Fruit fly (Drosophila melanogaster) whole organism, embryonic: ENCODE data around the gene CG11882.

Experiments used
- Aef1 ChIP-seq: fragments of 200-800 bp; sonication (Bioruptor generic); IDR thresholded peaks from 3 replicates; pipeline ENCODE4 v1.3.6; 2022; ENCODE audit warnings: missing biosample characterization, missing genetic modification characterization
- Antp ChIP-seq: fragments of 200-800 bp; sonication (Bioruptor generic); optimal IDR thresholded peaks from 3 replicates; lab custom pipeline; 2016; ENCODE audit warnings: missing biosample characterization, missing genetic modification characterization
- BtbVII ChIP-seq: fragments of 200-800 bp; sonication (Bioruptor generic); optimal IDR thresholded peaks from 3 replicates; lab custom pipeline; 2017; ENCODE audit warnings: missing biosample characterization, mild to moderate bottlenecking, missing genetic modification characterization
- Bteb2 ChIP-seq: fragments of 200-800 bp; sonication (Bioruptor generic); optimal IDR thresholded peaks from 2 replicates; lab custom pipeline; 2016; ENCODE audit warnings: missing biosample characterization, missing genetic modification characterization
- CG10147 ChIP-seq: fragments of 200-800 bp; sonication (Bioruptor generic); optimal IDR thresholded peaks from 2 replicates; lab custom pipeline; 2019; ENCODE audit warnings: missing biosample characterization, mild to moderate bottlenecking, missing genetic modification characterization, moderate library complexity
- CG11456 ChIP-seq: fragments of 200-800 bp; sonication (Bioruptor generic); IDR thresholded peaks from 3 replicates; pipeline ENCODE4 v1.3.6; 2022; ENCODE audit warnings: missing biosample characterization, missing genetic modification characterization
- CG11696 ChIP-seq: fragments of 200-800 bp; sonication (Bioruptor generic); IDR thresholded peaks from 2 replicates; pipeline ENCODE4 v1.3.6; 2022; ENCODE audit warnings: missing biosample characterization, missing genetic modification characterization
- CG12299 ChIP-seq: fragments of 200-800 bp; sonication (Bioruptor generic); optimal IDR thresholded peaks from 2 replicates; lab custom pipeline; 2018; ENCODE audit warnings: missing biosample characterization, mild to moderate bottlenecking, missing genetic modification characterization
- CG12659 ChIP-seq: fragments of 200-800 bp; sonication (Bioruptor generic); optimal IDR thresholded peaks from 3 replicates; lab custom pipeline; 2017; ENCODE audit warnings: mild to moderate bottlenecking, missing biosample characterization, missing genetic modification reagents, missing genetic modification characterization
- CG12942 ChIP-seq: fragments of 200-800 bp; sonication (Bioruptor generic); optimal IDR thresholded peaks from 3 replicates; lab custom pipeline; 2016; ENCODE audit warnings: missing biosample characterization, missing genetic modification characterization
- CG13123 ChIP-seq: fragments of 200-800 bp; sonication (Bioruptor generic); optimal IDR thresholded peaks from 2 replicates; lab custom pipeline; 2016; ENCODE audit warnings: missing biosample characterization, missing genetic modification characterization
- CG14014 ChIP-seq: fragments of 200-800 bp; sonication (Bioruptor generic); IDR thresholded peaks from 2 replicates; pipeline ENCODE4 v1.3.6; 2022; ENCODE audit warnings: missing biosample characterization, missing genetic modification characterization
- CG1529 ChIP-seq: fragments of 200-800 bp; sonication (Bioruptor generic); optimal IDR thresholded peaks from 3 replicates; lab custom pipeline; 2018; ENCODE audit warnings: missing biosample characterization, missing genetic modification characterization
- CG17385 ChIP-seq: fragments of 200-800 bp; sonication (Bioruptor generic); optimal IDR thresholded peaks from 3 replicates; lab custom pipeline; 2018; ENCODE audit warnings: missing biosample characterization, mild to moderate bottlenecking, missing genetic modification characterization
- CG2202 ChIP-seq: fragments of 200-800 bp; sonication (Bioruptor generic); optimal IDR thresholded peaks from 2 replicates; lab custom pipeline; 2018; ENCODE audit warnings: missing biosample characterization, mild to moderate bottlenecking, missing genetic modification characterization
- CG3065 ChIP-seq: fragments of 200-800 bp; sonication (Bioruptor generic); optimal IDR thresholded peaks from 2 replicates; lab custom pipeline; 2016; ENCODE audit warnings: missing biosample characterization, missing genetic modification characterization
- CG3281 ChIP-seq: fragments of 200-800 bp; sonication (Bioruptor generic); optimal IDR thresholded peaks from 3 replicates; lab custom pipeline; 2017; ENCODE audit warnings: missing biosample characterization, mild to moderate bottlenecking, missing genetic modification characterization
- CG33557 ChIP-seq: fragments of 200-800 bp; sonication (Bioruptor generic); optimal IDR thresholded peaks from 2 replicates; lab custom pipeline; 2019; ENCODE audit warnings: missing biosample characterization, mild to moderate bottlenecking, missing genetic modification characterization, moderate library complexity
- CG6175 ChIP-seq: fragments of 200-800 bp; sonication (Bioruptor generic); IDR thresholded peaks from 3 replicates; pipeline ENCODE4 v1.3.6; 2022; ENCODE audit warnings: missing biosample characterization, missing genetic modification characterization
- CG9609 ChIP-seq: fragments of 200-800 bp; sonication (Bioruptor generic); optimal IDR thresholded peaks from 3 replicates; lab custom pipeline; 2016; ENCODE audit warnings: missing biosample characterization, missing genetic modification characterization
- CG9797 ChIP-seq: fragments of 200-800 bp; sonication (Bioruptor generic); optimal IDR thresholded peaks from 3 replicates; lab custom pipeline; 2018; ENCODE audit warnings: missing biosample characterization, mild to moderate bottlenecking, missing genetic modification characterization
- CG9932 ChIP-seq: fragments of 200-800 bp; sonication (Bioruptor generic); IDR thresholded peaks from 2 replicates; pipeline ENCODE4 v1.3.6; 2022; ENCODE audit warnings: missing biosample characterization, missing genetic modification characterization
- CHES-1-like ChIP-seq: fragments of 200-800 bp; sonication (Bioruptor generic); optimal IDR thresholded peaks from 2 replicates; lab custom pipeline; 2016; ENCODE audit warnings: missing biosample characterization, missing genetic modification characterization
- Doc2 ChIP-seq: fragments of 200-800 bp; sonication (Bioruptor generic); IDR thresholded peaks from 2 replicates; pipeline ENCODE4 v1.3.6; 2022; ENCODE audit warnings: missing biosample characterization, missing genetic modification characterization
- Elba2 ChIP-seq: fragments of 200-800 bp; sonication (Bioruptor generic); optimal IDR thresholded peaks from 3 replicates; lab custom pipeline; 2016; ENCODE audit warnings: missing biosample characterization, missing genetic modification characterization
- Fer2 ChIP-seq: fragments of 200-800 bp; sonication (Bioruptor generic); optimal IDR thresholded peaks from 2 replicates; lab custom pipeline; 2018; ENCODE audit warnings: missing biosample characterization, mild to moderate bottlenecking, missing genetic modification characterization, moderate library complexity
- Lpt ChIP-seq: fragments of >200 bp; optimal IDR thresholded peaks from 2 replicates; lab custom pipeline; 2018; ENCODE audit warnings: missing biosample characterization, missing genetic modification characterization
- Med ChIP-seq: fragments of 200-800 bp; sonication (Bioruptor generic); peaks from one replicate; lab custom pipeline; 2016; ENCODE audit warnings: missing biosample characterization, missing genetic modification characterization, mild to moderate bottlenecking, inconsistent platforms, moderate library complexity
- NK7.1 ChIP-seq: fragments of 200-800 bp; sonication (Bioruptor generic); optimal IDR thresholded peaks from 3 replicates; lab custom pipeline; 2016; ENCODE audit warnings: missing biosample characterization, missing genetic modification characterization
- Nf-YC ChIP-seq: fragments of 200-800 bp; optimal IDR thresholded peaks from 3 replicates; lab custom pipeline; 2019; ENCODE audit warnings: missing biosample characterization, mild to moderate bottlenecking, missing genetic modification characterization, moderate library complexity
- Rfx ChIP-seq: fragments of 200-800 bp; sonication (Bioruptor generic); IDR thresholded peaks from 2 replicates; pipeline ENCODE4 v1.3.6; 2022; ENCODE audit warnings: missing biosample characterization, missing genetic modification characterization
- al ChIP-seq: fragments of 200-800 bp; sonication (Bioruptor generic); IDR thresholded peaks from 2 replicates; pipeline ENCODE4 v1.3.6; 2022; ENCODE audit warnings: missing biosample characterization, missing genetic modification characterization
- amos ChIP-seq: fragments of 200-800 bp; sonication (Bioruptor generic); IDR thresholded peaks from 2 replicates; pipeline ENCODE4 v1.3.6; 2022; ENCODE audit warnings: missing biosample characterization, missing genetic modification characterization; ENCODE audit not compliant: partially characterized antibody
- ara ChIP-seq: fragments of 200-800 bp; sonication (Bioruptor generic); IDR thresholded peaks from 2 replicates; pipeline ENCODE4 v1.3.6; 2022; ENCODE audit warnings: missing biosample characterization, missing genetic modification characterization
- bowl ChIP-seq: fragments of 200-800 bp; sonication (Bioruptor generic); IDR thresholded peaks from 2 replicates; pipeline ENCODE4 v1.3.6; 2022; ENCODE audit warnings: missing biosample characterization, missing genetic modification characterization
- cas ChIP-seq: fragments of 200-800 bp; sonication (Bioruptor generic); IDR thresholded peaks from 2 replicates; pipeline ENCODE4 v1.3.6; 2022; ENCODE audit warnings: missing biosample characterization, missing genetic modification characterization
- crol ChIP-seq: fragments of 200-800 bp; sonication (Bioruptor generic); IDR thresholded peaks from 2 replicates; pipeline ENCODE4 v1.3.6; 2022; ENCODE audit warnings: missing biosample characterization, missing genetic modification characterization
- exex ChIP-seq: fragments of 200-800 bp; sonication (Bioruptor generic); optimal IDR thresholded peaks from 4 replicates; lab custom pipeline; 2018; ENCODE audit warnings: missing biosample characterization, mild to moderate bottlenecking, missing genetic modification characterization, moderate library complexity
- ham ChIP-seq: fragments of 200-800 bp; sonication (Bioruptor generic); IDR thresholded peaks from 2 replicates; pipeline ENCODE4 v1.3.6; 2022; ENCODE audit warnings: missing biosample characterization, missing genetic modification characterization
- ind ChIP-seq: fragments of 200-800 bp; sonication (Bioruptor generic); optimal IDR thresholded peaks from 3 replicates; lab custom pipeline; 2016; ENCODE audit warnings: missing biosample characterization, missing genetic modification characterization
- kah ChIP-seq: fragments of 200-800 bp; sonication (Bioruptor generic); optimal IDR thresholded peaks from 2 replicates; lab custom pipeline; 2018; ENCODE audit warnings: missing biosample characterization, mild to moderate bottlenecking, missing genetic modification characterization
- kni ChIP-seq: fragments of 200-800 bp; sonication (Bioruptor generic); optimal IDR thresholded peaks from 3 replicates; lab custom pipeline; 2017; ENCODE audit warnings: mild to moderate bottlenecking, missing biosample characterization, missing genetic modification reagents, missing genetic modification characterization
- nau ChIP-seq: fragments of 200-800 bp; sonication (Bioruptor generic); optimal IDR thresholded peaks from 3 replicates; lab custom pipeline; 2017; ENCODE audit warnings: missing biosample characterization, mild to moderate bottlenecking, missing genetic modification characterization, missing genetic modification reagents
- p53 ChIP-seq: fragments of 200-800 bp; sonication (Bioruptor generic); optimal IDR thresholded peaks from 2 replicates; lab custom pipeline; 2016; ENCODE audit warnings: missing biosample characterization, missing genetic modification characterization
- psq ChIP-seq: fragments of 200-800 bp; sonication (Bioruptor generic); optimal IDR thresholded peaks from 2 replicates; lab custom pipeline; 2017; ENCODE audit warnings: missing biosample characterization, missing genetic modification characterization
- tgo ChIP-seq: fragments of 200-800 bp; sonication (Bioruptor generic); IDR thresholded peaks from 3 replicates; pipeline ENCODE4 v1.3.6; 2022; ENCODE audit warnings: missing biosample characterization, missing genetic modification characterization
- tll ChIP-seq, 2 experiments: fragments of 200-800 bp in 1 of 2; fragments of >200 bp in 1 of 2; sonication (Bioruptor generic) in 1 of 2; optimal IDR thresholded peaks; 2 replicates each; lab custom pipeline; 2017 to 2019; ENCODE audit warnings: missing biosample characterization in 2 of 2, missing genetic modification characterization in 2 of 2, mild to moderate bottlenecking in 1 of 2, moderate library complexity in 1 of 2
- tna ChIP-seq: fragments of 200-800 bp; sonication (Bioruptor generic); IDR thresholded peaks from 2 replicates; pipeline ENCODE4 v1.3.6; 2022; ENCODE audit warnings: missing biosample characterization, missing genetic modification characterization; ENCODE audit not compliant: partially characterized antibody
- zf30C ChIP-seq: fragments of 200-800 bp; sonication (Bioruptor generic); optimal IDR thresholded peaks from 3 replicates; lab custom pipeline; 2018; ENCODE audit warnings: missing biosample characterization, mild to moderate bottlenecking, missing genetic modification characterization
- zfh1 ChIP-seq: fragments of 200-800 bp; sonication (Bioruptor generic); IDR thresholded peaks from 3 replicates; pipeline ENCODE4 v1.3.6; 2022; ENCODE audit warnings: missing biosample characterization, missing genetic modification characterization

The CG11882 gene

DNA sequence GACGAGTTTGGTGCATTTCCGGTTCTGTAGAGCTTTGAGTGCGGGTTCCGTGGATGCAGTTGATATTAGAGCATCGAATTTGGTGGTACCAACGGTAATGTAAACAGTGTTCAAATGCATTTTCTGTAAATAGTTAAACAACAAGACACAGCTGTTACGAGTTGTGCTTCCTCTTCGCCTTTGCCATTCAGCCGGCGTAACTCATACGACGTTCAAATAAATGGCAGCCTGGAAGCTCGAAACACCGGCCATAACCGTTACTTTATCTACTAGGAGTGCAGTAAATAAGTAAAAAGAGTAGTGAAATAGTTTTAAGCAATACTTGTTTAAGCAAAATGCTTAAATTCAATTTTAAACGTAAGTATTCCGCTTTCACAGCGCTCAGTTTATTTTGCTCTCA, 9.6 kb downstream of the CG11882 start, which contains the start of the genes Alg13 and superdeath (continued):
- TF ChIP-seq CG9932 (GFP tag; lab: Robert Waterston, UW): no peak
- TF ChIP-seq zfh1 (GFP tag; lab: Robert Waterston, UW): no peak
- no peak for TF ChIP-seq kah (GFP tag; lab: Kevin White, UChicago)
- no peak for TF ChIP-seq tgo (GFP tag; lab: Robert Waterston, UW)
- no peak for TF ChIP-seq CG11696 (GFP tag; lab: Robert Waterston, UW)
- TF ChIP-seq CG2202 (tag; lab: Kevin White, UChicago): no peak
- TF ChIP-seq Antp: no peak
- no peak for TF ChIP-seq CHES-1-like (GFP tag; lab: Kevin White, UChicago)

DNA sequence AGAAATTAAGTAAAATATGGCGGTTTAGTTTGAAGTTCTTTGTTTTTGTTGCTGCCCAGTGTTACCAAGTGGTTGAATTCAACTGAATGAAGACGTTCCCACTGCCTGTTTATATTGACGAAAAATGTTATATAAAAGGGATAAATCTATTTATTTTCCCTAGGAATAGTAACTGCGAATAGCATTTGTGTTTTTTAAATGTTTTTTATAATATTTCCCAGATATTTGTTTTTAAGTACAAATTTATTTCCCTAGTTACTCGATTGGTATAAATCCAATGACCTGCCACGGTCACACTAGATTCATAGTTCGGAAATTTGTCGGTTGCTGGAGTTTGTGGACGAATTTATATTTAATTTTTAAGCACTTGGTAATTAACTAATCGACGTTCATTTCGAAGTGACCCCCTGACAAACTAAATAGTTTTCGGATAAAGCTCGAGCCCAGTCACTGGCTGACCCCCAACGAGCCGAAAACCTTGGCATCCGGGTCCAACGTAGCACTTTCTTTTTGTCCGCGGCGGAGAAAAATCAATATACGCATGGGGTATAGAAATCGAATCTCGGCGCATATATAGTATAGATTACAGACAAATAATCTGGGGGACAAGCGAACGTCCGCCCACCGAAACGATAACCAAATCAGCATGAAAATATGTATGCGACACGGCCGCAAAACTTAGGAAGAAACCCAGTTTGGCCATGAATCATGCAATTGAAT, 16.9 kb downstream of the CG11882 start, which contains the start of the genes dgt6 and Vha100-1:
dgt6 (minus strand) TSS at position 71 of the 720 bp plus-strand sequence.
Vha100-1 (plus strand) TSS at position 292 of the 720 bp plus-strand sequence.
- no peak for TF ChIP-seq NK7.1 (GFP tag; lab: Kevin White, UChicago)
- no peak for TF ChIP-seq CG11456 (GFP tag; lab: Robert Waterston, UW)
- TF ChIP-seq Elba2: peak; percentile 11
- peak; percentile 83 for TF ChIP-seq CG9797 (GFP tag; lab: Kevin White, UChicago)
- no peak for TF ChIP-seq ham (GFP tag; lab: Robert Waterston, UW)
- no peak for TF ChIP-seq CG33557 (GFP tag; lab: Kevin White, UChicago)
- peak; percentile 15 for TF ChIP-seq CG12299 (tag; lab: Kevin White, UChicago)
- peak; percentile 4 for TF ChIP-seq exex (tag; lab: Kevin White, UChicago)
- TF ChIP-seq CG9609 (GFP tag; lab: Kevin White, UChicago): no peak
- 0 out of 2 replicates have a peak, but pooled peaks have one; percentile 8 for TF ChIP-seq Rfx (GFP tag; lab: Robert Waterston, UW)
- TF ChIP-seq al (GFP tag; lab: Robert Waterston, UW): no peak
- TF ChIP-seq CG13123 (GFP tag; lab: Kevin White, UChicago): no peak
- TF ChIP-seq nau: no peak
- TF ChIP-seq Aef1: peak; percentile 89
- TF ChIP-seq Bteb2 (GFP tag; lab: Kevin White, UChicago): no peak
- no peak for TF ChIP-seq Doc2 (GFP tag; lab: Robert Waterston, UW)
- no peak for TF ChIP-seq CG3065
- TF ChIP-seq tll (GFP tag; optimal IDR thresholded peaks at IDR 0.05; lab: Kevin White, UChicago): no peak
- no peak for TF ChIP-seq CG1529 (GFP tag; lab: Kevin White, UChicago)
- TF ChIP-seq CG14014 (GFP tag; lab: Robert Waterston, UW): no peak
- TF ChIP-seq p53 (GFP tag; lab: Kevin White, UChicago): no peak
- TF ChIP-seq Lpt: no peak
- no peak for TF ChIP-seq amos
- TF ChIP-seq CG10147 (GFP tag; lab: Kevin White, UChicago): no peak
- TF ChIP-seq cas (GFP tag; lab: Robert Waterston, UW): no peak
- TF ChIP-seq Nf-YC: no peak
- no peak for TF ChIP-seq psq (GFP tag; lab: Kevin White, UChicago)
- TF ChIP-seq CG17385: no peak
- TF ChIP-seq bowl (GFP tag; lab: Robert Waterston, UW): no peak
- no peak for TF ChIP-seq ind (GFP tag; lab: Kevin White, UChicago)
- no peak for TF ChIP-seq zf30C (GFP tag; lab: Kevin White, UChicago)
- no peak for TF ChIP-seq CG6175 (GFP tag; lab: Robert Waterston, UW)
- no peak for TF ChIP-seq tna (GFP tag; lab: Robert Waterston, UW)
- TF ChIP-seq Fer2 (tag; lab: Kevin White, UChicago): no peak
- no peak for TF ChIP-seq BtbVII (GFP tag; lab: Kevin White, UChicago)
- TF ChIP-seq Med: peak; percentile 74
- peak; percentile 49 for TF ChIP-seq CG12659
- no peak for TF ChIP-seq kni (GFP tag; lab: Kevin White, UChicago)
- TF ChIP-seq ara (GFP tag; lab: Robert Waterston, UW): no peak
- no peak for TF ChIP-seq crol (GFP tag; lab: Robert Waterston, UW)
- no peak for TF ChIP-seq CG3281
- TF ChIP-seq CG12942 (GFP tag; lab: Kevin White, UChicago): no peak
